Worm (Caenorhabditis elegans): ENCODE results near the gene glc-1.

The glc-1 gene

DNA sequence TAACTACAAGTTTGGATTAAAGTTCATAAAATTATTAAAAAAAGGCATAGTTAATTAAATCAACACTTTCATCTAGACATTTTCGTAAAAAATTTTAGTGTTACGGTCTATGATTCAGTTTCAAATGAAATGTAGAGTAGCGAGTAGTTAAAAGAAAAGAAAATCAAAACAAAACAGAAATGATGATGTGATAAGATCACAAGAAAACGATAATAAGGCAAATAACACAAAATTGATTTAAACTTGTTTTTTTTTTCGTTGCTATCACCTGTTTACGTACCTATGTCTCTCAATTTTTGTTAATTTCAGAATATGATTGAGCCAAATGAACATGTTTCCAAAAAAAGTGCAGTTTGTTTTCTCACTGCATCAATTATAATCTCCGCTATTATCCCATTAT, 10.5 kb downstream of the glc-1 start, which contains the start of the genes F21H7.2 and F21H7.12:
Gene F21H7.2 (minus strand): TSS at position 101 of the 400 bp plus-strand sequence.
Gene F21H7.12 (plus strand): TSS at position 270 of the 400 bp plus-strand sequence.
- TF ChIP-seq dao-5 (tag; optimal IDR thresholded peaks at IDR 0.05) (no peak), him-1 (tag; optimal IDR thresholded peaks at IDR 0.05) (no peak), W03F9.2 (tag; optimal IDR thresholded peaks at IDR 0.05) (no peak)

DNA sequence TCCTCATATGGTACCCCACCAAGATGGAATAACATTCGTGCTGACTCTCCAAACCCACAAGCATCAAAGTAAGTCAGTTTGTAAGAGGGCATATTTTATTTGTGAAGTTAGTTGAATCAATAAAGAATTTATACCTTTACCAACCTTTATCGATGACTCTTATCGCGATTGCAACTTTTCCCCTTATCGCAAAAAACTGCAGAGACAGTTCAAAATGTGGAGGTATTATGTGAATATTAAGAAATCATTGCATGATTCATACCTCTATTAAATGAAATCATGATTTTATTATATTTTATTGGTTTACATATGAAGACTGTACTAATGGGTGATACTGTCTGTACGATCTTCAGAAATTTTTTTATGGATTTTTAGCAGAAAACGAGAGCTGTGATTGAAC, 12.7 kb downstream of the glc-1 start, which contains the start of gene gst-22:
Gene gst-22 (minus strand): TSS at position 103 of the 400 bp plus-strand sequence.
- TF ChIP-seq him-1 (tag; optimal IDR thresholded peaks at IDR 0.05) (no peak), W03F9.2 (tag; optimal IDR thresholded peaks at IDR 0.05) (no peak), dao-5 (tag; optimal IDR thresholded peaks at IDR 0.05) (no peak)

DNA sequence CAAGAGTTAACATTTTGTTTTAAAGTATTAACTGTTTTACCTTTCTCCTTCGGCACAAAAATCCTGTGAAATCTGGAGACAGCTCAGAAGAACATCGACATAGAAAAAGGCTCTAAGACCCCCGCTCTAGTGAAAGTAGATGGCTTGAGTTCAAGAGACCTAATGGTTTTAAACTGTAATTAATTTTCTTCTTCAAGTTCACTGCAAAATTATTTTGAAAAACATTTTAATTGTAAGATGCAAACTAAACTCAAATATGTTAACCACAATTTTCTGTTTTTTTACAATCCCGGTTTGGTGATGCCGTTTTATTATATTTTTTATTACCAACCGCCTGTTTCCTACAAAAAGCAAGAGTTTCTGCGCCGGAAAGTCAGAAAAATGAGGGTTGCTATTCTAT, 14.2 kb downstream of the glc-1 start, which contains the start of gene clec-233:
Gene clec-233 (plus strand): TSS at position 301 of the 400 bp plus-strand sequence.
- TF ChIP-seq dao-5 (tag; optimal IDR thresholded peaks at IDR 0.05): no peak
- TF ChIP-seq W03F9.2 (tag; optimal IDR thresholded peaks at IDR 0.05): no peak
- no peak for TF ChIP-seq him-1 (tag; optimal IDR thresholded peaks at IDR 0.05)

DNA sequence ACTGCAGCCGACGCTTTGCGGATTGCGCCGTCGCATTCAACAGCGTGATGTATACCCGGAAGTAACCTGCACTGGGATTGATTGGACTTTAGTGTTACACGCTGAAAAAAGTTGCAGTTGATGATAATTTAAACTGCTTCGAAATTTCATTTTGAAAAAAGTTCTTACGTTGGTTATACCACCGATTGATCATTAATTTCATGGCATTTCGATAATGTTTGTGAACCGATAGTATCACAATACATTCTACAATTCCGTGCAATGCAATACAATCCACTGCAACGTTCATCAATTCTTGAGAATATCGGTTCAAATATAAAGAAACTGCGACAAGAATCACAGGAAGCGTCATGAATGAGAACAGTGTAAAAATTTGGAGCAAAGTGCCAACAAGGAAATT, 15.7 kb downstream of the glc-1 start, which contains the start of gene F21H7.3:
Gene F21H7.3 (minus strand): TSS at position 101 of the 400 bp plus-strand sequence.
- TF ChIP-seq him-1 (tag; optimal IDR thresholded peaks at IDR 0.05) (no peak), W03F9.2 (tag; optimal IDR thresholded peaks at IDR 0.05) (no peak), dao-5 (tag; optimal IDR thresholded peaks at IDR 0.05) (no peak)

DNA sequence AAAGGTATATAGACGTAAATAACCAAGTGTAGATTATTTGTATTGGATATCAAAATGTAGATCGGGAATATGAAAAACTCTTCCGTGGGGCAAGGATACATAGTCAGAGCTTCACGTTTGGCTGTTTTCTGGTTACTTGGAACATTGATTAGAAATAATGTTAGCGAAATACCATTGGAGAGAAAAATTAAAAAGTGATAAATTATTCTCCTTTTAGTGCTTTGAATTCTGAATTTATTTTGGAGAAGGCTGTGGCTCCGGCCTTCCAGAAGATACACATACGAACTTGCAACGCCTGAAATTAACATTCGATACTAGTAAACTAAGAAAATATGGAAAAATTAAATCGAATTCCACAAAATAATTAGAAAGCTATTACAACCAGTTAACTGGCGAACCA, 16.2 kb downstream of the glc-1 start, which contains the start of gene srh-98:
Gene srh-98 (minus strand): TSS at position 101 of the 400 bp plus-strand sequence.
- TF ChIP-seq him-1 (tag; optimal IDR thresholded peaks at IDR 0.05) (no peak), dao-5 (tag; optimal IDR thresholded peaks at IDR 0.05) (no peak), W03F9.2 (tag; optimal IDR thresholded peaks at IDR 0.05) (no peak)

DNA sequence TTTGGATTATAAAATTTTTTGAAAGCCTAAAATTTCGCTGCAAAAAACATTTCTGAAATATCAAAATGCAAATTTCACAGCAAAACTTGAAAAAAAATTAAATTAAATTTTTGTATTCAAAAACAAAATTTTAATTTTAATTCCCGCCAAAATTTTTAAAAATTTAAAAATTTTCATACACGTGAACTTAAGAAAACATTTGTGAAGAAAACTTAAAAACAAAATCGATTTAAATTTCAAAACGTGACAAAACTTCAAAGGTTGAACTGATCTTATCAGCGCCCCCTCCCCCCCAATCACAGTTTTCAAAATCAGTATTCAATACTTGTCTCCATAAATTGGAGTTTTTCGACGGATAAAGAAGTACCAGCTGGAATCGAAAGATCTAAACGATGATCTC, 17.8 kb downstream of the glc-1 start, which contains the start of gene F21H7.5:
Gene F21H7.5 (plus strand): TSS at position 301 of the 400 bp plus-strand sequence.
- no peak for TF ChIP-seq W03F9.2 (tag; optimal IDR thresholded peaks at IDR 0.05)
- no peak for TF ChIP-seq him-1 (tag; optimal IDR thresholded peaks at IDR 0.05)
- no peak for TF ChIP-seq dao-5 (tag; optimal IDR thresholded peaks at IDR 0.05)

DNA sequence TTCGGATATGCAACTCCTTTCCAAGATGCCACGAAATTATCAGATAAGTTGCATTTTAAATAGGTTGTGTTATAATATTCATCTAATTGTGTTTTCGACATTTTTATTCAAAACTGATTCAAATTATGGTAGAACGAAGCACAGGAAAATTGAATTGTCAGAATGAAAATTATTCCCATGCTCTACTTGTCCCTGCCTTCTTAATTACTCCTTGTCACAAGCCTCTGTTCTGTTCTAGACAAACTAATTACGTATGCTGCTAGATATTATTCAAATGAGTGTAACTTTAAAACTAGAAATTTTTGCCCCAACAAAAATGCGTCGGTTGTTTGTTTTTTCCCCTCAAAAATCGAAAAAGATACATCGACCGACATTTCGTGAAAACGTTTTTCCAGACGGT, 24.6 kb downstream of the glc-1 start, which contains the start of gene srh-104:
Gene srh-104 (minus strand): TSS at position 101 of the 400 bp plus-strand sequence.
- TF ChIP-seq W03F9.2 (tag; optimal IDR thresholded peaks at IDR 0.05): no peak
- no peak for TF ChIP-seq him-1 (tag; optimal IDR thresholded peaks at IDR 0.05)
- TF ChIP-seq dao-5 (tag; optimal IDR thresholded peaks at IDR 0.05): no peak

DNA sequence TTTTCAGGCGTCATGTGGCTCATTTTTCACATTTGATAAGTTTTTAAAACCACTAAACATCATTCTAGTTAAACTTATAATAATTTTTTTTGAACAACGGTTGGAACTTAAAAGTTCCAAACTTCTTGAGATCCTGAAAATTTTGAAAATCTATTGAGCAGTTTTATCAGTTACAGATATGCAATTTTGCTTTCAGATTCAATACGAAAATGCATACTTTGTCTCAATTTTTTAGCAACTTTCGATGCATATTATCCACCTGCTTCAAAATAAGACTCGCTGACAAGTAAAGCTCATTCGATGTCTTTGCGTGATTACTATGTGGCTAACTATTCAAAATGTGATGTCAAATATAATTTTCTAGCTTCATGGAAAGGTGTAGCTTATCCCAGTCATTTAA, 27.1 kb downstream of the glc-1 start, which contains the start of gene srh-95:
Gene srh-95 (plus strand): TSS at position 301 of the 400 bp plus-strand sequence.
- TF ChIP-seq him-1 (tag; optimal IDR thresholded peaks at IDR 0.05): no peak
- TF ChIP-seq dao-5 (tag; optimal IDR thresholded peaks at IDR 0.05): no peak
- no peak for TF ChIP-seq W03F9.2 (tag; optimal IDR thresholded peaks at IDR 0.05)

DNA sequence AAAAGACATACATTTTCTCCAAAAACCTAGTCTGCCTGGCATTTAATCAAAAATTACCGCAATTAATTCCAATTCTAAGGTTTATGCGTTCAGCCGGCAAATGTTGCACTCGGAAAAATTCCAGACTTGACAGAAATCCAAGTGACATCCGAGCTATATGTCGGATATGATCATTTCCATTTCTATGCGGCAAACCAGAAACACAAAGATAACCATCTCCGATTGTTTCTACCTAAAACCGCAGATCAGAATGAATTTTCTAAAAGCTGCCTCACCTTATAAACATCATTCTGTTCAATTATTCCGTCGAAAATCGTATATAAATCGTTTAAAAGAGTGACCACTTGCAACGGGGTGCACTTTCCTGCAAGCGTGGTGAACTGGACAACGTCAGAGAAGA, 29.7 kb downstream of the glc-1 start:
- TF ChIP-seq dao-5 (tag; optimal IDR thresholded peaks at IDR 0.05): no peak

DNA sequence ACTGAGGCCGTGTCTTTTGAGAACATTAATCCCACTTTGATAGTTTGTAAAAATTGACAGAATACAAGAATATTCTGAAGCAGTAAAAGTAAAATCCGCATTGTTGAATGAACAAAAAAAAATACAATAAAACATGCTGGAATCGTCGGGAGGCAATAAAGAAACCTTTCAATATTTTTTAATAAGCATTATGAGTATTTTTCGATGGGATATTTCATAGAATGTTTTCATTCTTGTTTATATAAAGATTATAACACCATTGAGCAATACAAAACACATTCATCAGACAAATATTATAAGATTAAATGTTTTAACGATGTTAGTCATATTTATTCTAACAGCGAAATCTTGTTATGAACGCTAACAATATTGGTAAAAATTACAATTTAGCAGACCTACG, 34.3 kb downstream of the glc-1 start, which contains the start of gene gcy-20:
Gene gcy-20 (minus strand): TSS at position 101 of the 400 bp plus-strand sequence.
- TF ChIP-seq him-1 (tag; optimal IDR thresholded peaks at IDR 0.05) (no peak), dao-5 (tag; optimal IDR thresholded peaks at IDR 0.05) (no peak), W03F9.2 (tag; optimal IDR thresholded peaks at IDR 0.05) (no peak)

DNA sequence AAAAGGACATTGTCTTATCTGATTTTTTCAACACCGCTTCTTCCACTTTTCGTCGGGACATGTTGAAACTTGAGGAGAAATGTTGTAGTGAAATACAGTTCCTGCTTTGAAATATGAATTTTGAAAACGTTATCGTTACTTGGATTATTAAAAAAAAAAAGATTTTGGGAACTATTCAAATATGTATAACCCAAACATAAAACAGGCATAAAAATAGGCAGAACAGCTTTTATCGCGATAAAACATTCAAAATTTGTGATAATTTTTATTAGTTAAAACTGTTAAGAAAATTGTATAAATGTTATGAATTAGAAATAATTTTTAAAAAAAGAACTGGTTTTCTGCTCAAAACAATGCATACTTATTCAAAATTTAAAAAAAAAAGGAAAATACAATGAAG, 37.0 kb downstream of the glc-1 start, which contains the start of gene bgnt-1.3:
Gene bgnt-1.3 (minus strand): TSS at position 101 of the 400 bp plus-strand sequence.
- TF ChIP-seq W03F9.2 (tag; optimal IDR thresholded peaks at IDR 0.05) (no peak), him-1 (tag; optimal IDR thresholded peaks at IDR 0.05) (no peak), dao-5 (tag; optimal IDR thresholded peaks at IDR 0.05) (no peak)

DNA sequence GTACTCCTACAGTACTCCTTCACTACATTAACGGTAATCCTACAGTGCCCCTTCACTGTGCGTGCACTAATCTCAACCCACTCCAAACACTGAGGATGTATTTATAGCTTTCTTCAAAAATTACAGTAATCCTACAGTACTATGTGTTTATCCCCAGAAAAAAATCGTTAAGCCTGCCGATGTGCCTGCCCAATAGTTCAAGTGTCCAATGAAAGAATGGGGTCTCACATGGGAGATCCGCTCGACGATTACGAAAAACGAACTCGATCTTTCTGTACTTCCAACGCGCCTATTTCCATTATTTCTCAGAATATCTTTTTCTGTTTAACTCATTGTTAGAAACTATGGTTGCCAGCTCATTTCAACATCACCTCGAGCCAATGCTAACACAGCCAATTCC, 38.7 kb downstream of the glc-1 start, which contains the start of gene nhr-218:
Gene nhr-218 (plus strand): TSS at position 301 of the 400 bp plus-strand sequence.
- TF ChIP-seq him-1 (tag; optimal IDR thresholded peaks at IDR 0.05) (no peak), W03F9.2 (tag; optimal IDR thresholded peaks at IDR 0.05) (no peak), dao-5 (tag; optimal IDR thresholded peaks at IDR 0.05) (no peak)

DNA sequence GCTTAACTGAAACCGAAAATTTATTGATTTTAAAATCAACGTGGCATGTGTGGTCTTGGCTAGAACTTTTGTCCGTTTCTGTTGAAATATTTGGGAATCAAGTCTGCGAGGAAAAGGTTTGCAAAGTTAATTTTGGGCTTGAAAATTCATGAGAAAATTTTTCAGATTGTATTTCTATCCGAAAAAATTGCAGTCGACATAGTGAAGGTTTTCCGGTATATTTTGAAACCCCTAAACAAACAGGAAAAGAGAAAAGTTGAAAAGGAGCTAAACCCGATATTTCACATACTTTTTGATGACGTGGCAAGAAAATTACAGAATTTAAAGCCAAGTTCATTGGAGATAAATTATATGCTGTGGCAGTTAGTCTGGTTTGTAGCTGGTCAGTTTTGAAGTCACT, 40.2 kb downstream of the glc-1 start, which contains the start of gene nhr-127:
Gene nhr-127 (plus strand): TSS at position 301 of the 400 bp plus-strand sequence.
- TF ChIP-seq W03F9.2 (tag; optimal IDR thresholded peaks at IDR 0.05) (no peak), dao-5 (tag; optimal IDR thresholded peaks at IDR 0.05) (no peak), him-1 (tag; optimal IDR thresholded peaks at IDR 0.05) (no peak)

DNA sequence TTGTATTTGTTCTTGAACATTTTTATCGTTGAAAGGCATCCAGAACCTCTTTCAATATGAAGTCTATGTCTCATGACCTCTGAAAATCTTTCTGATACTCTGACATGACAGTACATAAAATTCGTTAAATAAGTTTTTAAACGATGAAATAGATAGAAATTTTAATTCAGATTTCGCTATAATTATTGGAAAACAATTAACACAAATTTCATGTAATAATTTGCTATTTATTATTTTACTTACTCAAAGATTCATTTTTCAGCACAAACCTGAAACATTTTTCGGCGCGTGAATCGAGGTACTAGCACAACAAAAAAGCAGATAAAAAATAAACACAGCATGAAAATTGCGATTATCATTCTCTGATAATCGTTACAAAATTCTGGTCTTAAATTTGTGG, 47.1 kb downstream of the glc-1 start, which contains the start of gene T13F3.4:
Gene T13F3.4 (minus strand): TSS at position 101 of the 400 bp plus-strand sequence.
- TF ChIP-seq dao-5 (tag; optimal IDR thresholded peaks at IDR 0.05) (no peak), him-1 (tag; optimal IDR thresholded peaks at IDR 0.05) (no peak), W03F9.2 (tag; optimal IDR thresholded peaks at IDR 0.05) (no peak)

Data from whole organism, L4/young adult.